Fruit fly (Drosophila melanogaster) whole organism, prepupa: ENCODE measurements around the gene CG34300.
A peak's percentile ranks its signal among the peaks of the same experiment; 100 is the strongest.

Experiments used
- CG10631 ChIP-seq: fragments of 200-800 bp; sonication (Bioruptor generic); optimal IDR thresholded peaks from 2 replicates; lab custom pipeline; 2016; ENCODE audit warnings: missing biosample characterization, missing genetic modification characterization
- CG10669 ChIP-seq: fragments of 200-800 bp; sonication (Bioruptor generic); optimal IDR thresholded peaks from 3 replicates; lab custom pipeline; 2018; ENCODE audit warnings: missing biosample characterization, mild to moderate bottlenecking, missing genetic modification characterization, moderate library complexity
- CG11294 ChIP-seq: fragments of 200-800 bp; sonication (Bioruptor generic); IDR thresholded peaks from 2 replicates; pipeline ENCODE4 v1.3.6; 2022; ENCODE audit warnings: missing biosample characterization, missing genetic modification characterization
- CG11762 ChIP-seq: fragments of 200-800 bp; sonication (Bioruptor generic); optimal IDR thresholded peaks from 3 replicates; lab custom pipeline; 2016; ENCODE audit warnings: missing biosample characterization, missing genetic modification characterization; ENCODE audit not compliant: insufficient read depth
- CG11902 ChIP-seq: fragments of 200-800 bp; sonication (Bioruptor generic); optimal IDR thresholded peaks from 3 replicates; lab custom pipeline; 2016; ENCODE audit warnings: missing biosample characterization, missing genetic modification characterization
- CG15336 ChIP-seq: fragments of 200-800 bp; sonication (Bioruptor generic); IDR thresholded peaks from 2 replicates; pipeline ENCODE4 v1.3.6; 2022; ENCODE audit warnings: missing biosample characterization, missing genetic modification characterization
- CG1621 ChIP-seq: fragments of 200-800 bp; sonication (Bioruptor generic); optimal IDR thresholded peaks from 3 replicates; lab custom pipeline; 2018; ENCODE audit warnings: missing biosample characterization, mild to moderate bottlenecking, missing genetic modification characterization
- CG16779 ChIP-seq: fragments of 200-800 bp; sonication (Bioruptor generic); optimal IDR thresholded peaks from 3 replicates; lab custom pipeline; 2017; ENCODE audit warnings: missing biosample characterization, mild to moderate bottlenecking, missing genetic modification characterization
- CG3032 ChIP-seq: fragments of 200-800 bp; optimal IDR thresholded peaks from 2 replicates; lab custom pipeline; 2019; ENCODE audit warnings: missing biosample characterization, mild to moderate bottlenecking, missing genetic modification characterization, moderate library complexity
- CG31627 ChIP-seq: fragments of 200-800 bp; sonication (Bioruptor generic); optimal IDR thresholded peaks from 3 replicates; lab custom pipeline; 2016; ENCODE audit warnings: missing biosample characterization, missing genetic modification characterization
- CG32006 ChIP-seq: fragments of 200-800 bp; sonication (Bioruptor generic); optimal IDR thresholded peaks from 3 replicates; lab custom pipeline; 2017; ENCODE audit warnings: missing biosample characterization, mild to moderate bottlenecking, missing genetic modification characterization
- CG34406 ChIP-seq: fragments of 200-800 bp; sonication (Bioruptor generic); optimal IDR thresholded peaks from 3 replicates; lab custom pipeline; 2016; ENCODE audit warnings: missing biosample characterization, missing genetic modification characterization
- CG4318 ChIP-seq: fragments of 200-800 bp; sonication (Bioruptor generic); optimal IDR thresholded peaks from 3 replicates; lab custom pipeline; 2017; ENCODE audit warnings: missing biosample characterization, mild to moderate bottlenecking, missing genetic modification characterization
- CG6163 ChIP-seq: fragments of 200-800 bp; sonication (Bioruptor generic); IDR thresholded peaks from 3 replicates; pipeline ENCODE4 v1.3.6; 2022; ENCODE audit warnings: missing biosample characterization, missing genetic modification characterization
- CG6792 ChIP-seq: fragments of 200-800 bp; sonication (Bioruptor generic); optimal IDR thresholded peaks from 3 replicates; lab custom pipeline; 2016; ENCODE audit warnings: missing biosample characterization, missing genetic modification characterization
- CG6808 ChIP-seq: fragments of 200-800 bp; sonication (Bioruptor generic); optimal IDR thresholded peaks from 3 replicates; lab custom pipeline; 2017; ENCODE audit warnings: missing biosample characterization, missing genetic modification characterization, mild to moderate bottlenecking, moderate library complexity, missing genetic modification reagents
- CG8119 ChIP-seq: fragments of 200-800 bp; sonication (Bioruptor generic); IDR thresholded peaks from 3 replicates; pipeline ENCODE4 v1.3.6; 2022; ENCODE audit warnings: missing biosample characterization, missing genetic modification characterization
- CG8319 ChIP-seq: fragments of 200-800 bp; sonication (Bioruptor generic); optimal IDR thresholded peaks from 3 replicates; lab custom pipeline; 2016; ENCODE audit warnings: missing biosample characterization, missing genetic modification characterization
- CG8632 ChIP-seq: fragments of 200-800 bp; sonication (Bioruptor generic); optimal IDR thresholded peaks from 3 replicates; lab custom pipeline; 2016; ENCODE audit warnings: missing biosample characterization, missing genetic modification characterization
- CG9139 ChIP-seq: fragments of 200-800 bp; sonication (Bioruptor generic); optimal IDR thresholded peaks from 3 replicates; lab custom pipeline; 2017; ENCODE audit warnings: missing biosample characterization, mild to moderate bottlenecking, missing genetic modification characterization
- Eip75B ChIP-seq: fragments of 200-800 bp; sonication (Bioruptor generic); optimal IDR thresholded peaks from 3 replicates; lab custom pipeline; 2016; ENCODE audit warnings: missing biosample characterization, missing genetic modification characterization
- Eip78C ChIP-seq: fragments of 200-800 bp; sonication (Bioruptor generic); peaks from one replicate; lab custom pipeline; 2016; ENCODE audit warnings: missing biosample characterization, missing genetic modification characterization
- Eip93F ChIP-seq: fragments of 200-800 bp; sonication (Bioruptor generic); optimal IDR thresholded peaks from 2 replicates; lab custom pipeline; 2016; ENCODE audit warnings: missing biosample characterization, mild to moderate bottlenecking, missing genetic modification characterization
- Ets21C ChIP-seq: fragments of 200-800 bp; sonication (Bioruptor generic); optimal IDR thresholded peaks from 3 replicates; lab custom pipeline; 2016; ENCODE audit warnings: missing biosample characterization, missing genetic modification characterization
- Ets96B ChIP-seq: fragments of 200-800 bp; optimal IDR thresholded peaks from 2 replicates; lab custom pipeline; 2019; ENCODE audit warnings: missing biosample characterization, mild to moderate bottlenecking, missing genetic modification characterization, moderate library complexity
- Gug ChIP-seq: fragments of 200-800 bp; sonication (Bioruptor generic); IDR thresholded peaks from 2 replicates; pipeline ENCODE4 v1.3.6; 2022; ENCODE audit warnings: missing biosample characterization, missing genetic modification characterization
- Hr39 ChIP-seq: fragments of 200-800 bp; sonication (Bioruptor generic); optimal IDR thresholded peaks from 2 replicates; lab custom pipeline; 2016; ENCODE audit warnings: missing biosample characterization, missing genetic modification characterization
- Lpt ChIP-seq: fragments of 200-800 bp; sonication (Bioruptor generic); optimal IDR thresholded peaks from 3 replicates; lab custom pipeline; 2016; ENCODE audit warnings: missing biosample characterization, missing genetic modification characterization
- Met ChIP-seq: fragments of 200-800 bp; sonication (Bioruptor generic); optimal IDR thresholded peaks from 3 replicates; lab custom pipeline; 2016; ENCODE audit warnings: missing biosample characterization, missing genetic modification characterization
- OdsH ChIP-seq: fragments of 200-800 bp; sonication (Bioruptor generic); optimal IDR thresholded peaks from 3 replicates; lab custom pipeline; 2016; ENCODE audit warnings: missing biosample characterization, missing genetic modification characterization
- Sox102F ChIP-seq: fragments of 200-800 bp; sonication (Bioruptor generic); optimal IDR thresholded peaks from 2 replicates; lab custom pipeline; 2016; ENCODE audit warnings: missing biosample characterization, mild to moderate bottlenecking, missing genetic modification characterization
- Sox14 ChIP-seq: fragments of 200-800 bp; sonication (Bioruptor generic); optimal IDR thresholded peaks from 3 replicates; lab custom pipeline; 2016; ENCODE audit warnings: missing biosample characterization, missing genetic modification characterization
- Sox15 ChIP-seq: fragments of 200-800 bp; sonication (Bioruptor generic); optimal IDR thresholded peaks from 3 replicates; lab custom pipeline; 2016; ENCODE audit warnings: missing biosample characterization, missing genetic modification characterization
- cyc ChIP-seq: fragments of 200-800 bp; sonication (Bioruptor generic); optimal IDR thresholded peaks from 3 replicates; lab custom pipeline; 2016; ENCODE audit warnings: missing biosample characterization, missing genetic modification characterization
- dac ChIP-seq: fragments of 200-800 bp; sonication (Bioruptor generic); optimal IDR thresholded peaks from 2 replicates; lab custom pipeline; 2017; ENCODE audit warnings: missing biosample characterization, mild to moderate bottlenecking, missing genetic modification characterization
- dsx ChIP-seq: fragments of 200-800 bp; optimal IDR thresholded peaks from 3 replicates; lab custom pipeline; 2019; ENCODE audit warnings: missing biosample characterization, mild to moderate bottlenecking, missing genetic modification characterization, moderate library complexity; ENCODE audit not compliant: poor library complexity, severe bottlenecking
- eg ChIP-seq: fragments of 200-800 bp; sonication (Bioruptor generic); IDR thresholded peaks from 3 replicates; pipeline ENCODE4 v1.3.6; 2022; ENCODE audit warnings: missing biosample characterization, missing genetic modification characterization
- fd85E ChIP-seq: fragments of 200-800 bp; sonication (Bioruptor generic); optimal IDR thresholded peaks from 3 replicates; lab custom pipeline; 2016; ENCODE audit warnings: missing biosample characterization, missing genetic modification characterization
- fkh ChIP-seq: fragments of 200-800 bp; sonication (Bioruptor generic); optimal IDR thresholded peaks from 3 replicates; lab custom pipeline; 2017; ENCODE audit warnings: missing biosample characterization, mild to moderate bottlenecking, missing genetic modification characterization, moderate library complexity
- lz ChIP-seq: fragments of 200-800 bp; sonication (Bioruptor generic); optimal IDR thresholded peaks from 3 replicates; lab custom pipeline; 2016; ENCODE audit warnings: missing biosample characterization, missing genetic modification characterization
- net ChIP-seq: fragments of 200-800 bp; sonication (Bioruptor generic); optimal IDR thresholded peaks from 3 replicates; lab custom pipeline; 2016; ENCODE audit warnings: missing biosample characterization, missing genetic modification characterization
- pdm3 ChIP-seq: fragments of 200-800 bp; sonication (Bioruptor generic); optimal IDR thresholded peaks from 3 replicates; lab custom pipeline; 2016; ENCODE audit warnings: missing biosample characterization, missing genetic modification characterization
- salr ChIP-seq, 2 experiments: fragments of 200-800 bp; sonication (Bioruptor generic); optimal IDR thresholded peaks; 3 replicates each; lab custom pipeline; 2016 to 2018; ENCODE audit warnings: missing biosample characterization in 2 of 2, missing genetic modification characterization in 2 of 2, mild to moderate bottlenecking in 1 of 2
- ss ChIP-seq, 2 experiments: fragments of 200-800 bp; sonication (Bioruptor generic); optimal IDR thresholded peaks; 2 replicates in 1 of 2; 3 replicates in 1 of 2; lab custom pipeline; 2017 to 2018; ENCODE audit warnings: mild to moderate bottlenecking in 2 of 2, missing biosample characterization in 2 of 2, missing genetic modification characterization in 2 of 2, moderate library complexity in 1 of 2
- svp ChIP-seq: fragments of 200-800 bp; sonication (Bioruptor generic); peaks from one replicate; lab custom pipeline; 2016; ENCODE audit warnings: missing biosample characterization, missing genetic modification characterization
- topi ChIP-seq: fragments of 200-800 bp; sonication (Bioruptor generic); optimal IDR thresholded peaks from 3 replicates; lab custom pipeline; 2016; ENCODE audit warnings: missing biosample characterization, missing genetic modification characterization
- vri ChIP-seq: fragments of 200-800 bp; sonication (Bioruptor generic); optimal IDR thresholded peaks from 3 replicates; lab custom pipeline; 2016; ENCODE audit warnings: missing biosample characterization, mild to moderate bottlenecking, missing genetic modification characterization

The CG34300 gene

DNA sequence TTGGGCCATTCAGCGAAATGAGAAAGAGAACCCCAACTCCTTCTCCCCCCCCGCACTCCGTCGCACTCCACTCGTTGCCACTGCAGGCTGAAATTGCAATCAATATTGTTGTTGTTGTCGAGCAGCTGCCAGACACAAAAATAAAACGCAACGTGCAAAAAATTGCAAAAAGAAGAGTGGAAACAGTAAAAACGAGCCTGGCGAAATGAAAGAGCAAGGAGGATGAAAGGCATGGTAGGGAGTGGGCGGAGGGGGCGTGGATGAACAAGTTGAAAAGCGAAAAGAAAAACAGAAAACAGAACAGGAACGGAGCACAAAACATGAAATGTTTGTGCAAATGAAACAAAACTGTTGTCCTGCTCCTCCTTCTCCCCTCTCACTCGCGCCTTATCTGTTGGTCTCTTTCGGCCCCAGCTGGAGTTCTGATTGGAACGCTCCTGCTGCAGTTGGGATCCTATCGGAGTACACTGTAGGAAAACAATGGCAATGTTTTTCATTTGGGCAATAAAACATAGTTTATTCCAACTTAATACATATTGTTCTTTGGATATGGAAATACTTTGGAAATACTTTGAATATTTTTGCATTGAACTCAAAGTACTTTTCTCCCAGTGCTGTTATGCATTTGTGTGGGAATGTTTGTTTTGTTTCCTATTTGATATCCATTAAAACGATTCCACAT, 21.3 kb downstream of the CG34300 start (continued):
- TF ChIP-seq CG10669 (GFP tag; lab: Kevin White, UChicago) (peak; percentile 86), lz (GFP tag; lab: Kevin White, UChicago) (peak; percentile 91), fkh (no peak), dsx (GFP tag; lab: Kevin White, UChicago) (peak; percentile 84), cyc (GFP tag; lab: Kevin White, UChicago) (peak; percentile 92), CG11294 (GFP tag; lab: Robert Waterston, UW) (peak; percentile 59), CG8119 (GFP tag; lab: Robert Waterston, UW) (peak; percentile 79), vri (GFP tag; lab: Kevin White, UChicago) (peak; percentile 78), CG11762 (peak; percentile 87), Met (GFP tag; lab: Kevin White, UChicago) (peak; percentile 93), CG8632 (GFP tag; lab: Kevin White, UChicago) (peak; percentile 83), CG3032 (peak; percentile 81), Lpt (peak; percentile 64), CG32006 (peak; percentile 86), Gug (GFP tag; lab: Robert Waterston, UW) (peak; percentile 42; the same call in 1 of the 2 replicates), CG9139 (GFP tag; lab: Kevin White, UChicago) (peak; percentile 94), CG15336 (GFP tag; lab: Robert Waterston, UW) (peak; percentile 80), CG16779 (peak; percentile 2), svp (peak; percentile 94), CG34406 (GFP tag; lab: Kevin White, UChicago) (peak; percentile 77), Eip93F (GFP tag; lab: Kevin White, UChicago) (peak; percentile 11), Eip75B (GFP tag; lab: Kevin White, UChicago) (peak; percentile 85), Sox102F (GFP tag; lab: Kevin White, UChicago) (peak; percentile 91)
- TF ChIP-seq, all 60 proteins: peak for 58

DNA sequence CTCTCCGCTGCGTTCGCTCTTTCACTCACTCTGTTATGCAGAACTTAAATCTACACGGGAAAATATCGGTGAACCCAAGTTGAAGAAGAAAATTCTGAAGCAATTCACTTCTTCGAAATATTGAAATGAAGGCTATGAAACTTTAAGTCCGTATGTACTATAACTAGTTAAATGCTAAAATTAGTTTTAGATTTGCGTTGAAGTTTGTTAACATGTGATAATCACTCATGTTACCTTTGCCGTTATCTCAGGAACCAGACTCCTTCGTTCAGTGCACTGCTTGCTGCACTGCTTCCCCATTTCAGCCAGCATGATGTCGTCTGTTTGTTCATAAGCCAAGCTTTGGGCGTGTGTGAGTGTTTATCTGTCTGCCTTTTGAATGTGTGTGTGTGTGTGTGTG, 21.9 kb downstream of the CG34300 start:
- TF ChIP-seq Eip78C (GFP tag; lab: Kevin White, UChicago) (peak; percentile 95), CG1621 (tag; lab: Kevin White, UChicago) (peak; percentile 24), CG31627 (GFP tag; lab: Kevin White, UChicago) (peak; percentile 89), CG16779 (no peak), CG10669 (GFP tag; lab: Kevin White, UChicago) (peak; percentile 56), CG11902 (GFP tag; lab: Kevin White, UChicago) (peak; percentile 52), CG11294 (GFP tag; lab: Robert Waterston, UW) (no peak), CG11762 (peak; percentile 65), Eip75B (GFP tag; lab: Kevin White, UChicago) (peak; percentile 82), svp (peak; percentile 91), CG9139 (GFP tag; lab: Kevin White, UChicago) (no peak), ss (GFP tag; optimal IDR thresholded peaks at IDR 0.05; lab: Kevin White, UChicago) (no peak), Hr39 (peak; percentile 88), Sox15 (GFP tag; lab: Kevin White, UChicago) (peak; percentile 72), CG15336 (GFP tag; lab: Robert Waterston, UW) (peak; percentile 33), lz (GFP tag; lab: Kevin White, UChicago) (peak; percentile 87), eg (GFP tag; lab: Robert Waterston, UW) (peak; percentile 22), OdsH (GFP tag; lab: Kevin White, UChicago) (peak; percentile 85), CG4318 (GFP tag; lab: Kevin White, UChicago) (peak; percentile 68), CG6163 (peak; percentile 25), CG8319 (peak; percentile 40), Ets21C (GFP tag; lab: Kevin White, UChicago) (peak; percentile 75), CG6808 (GFP tag; lab: Kevin White, UChicago) (no peak), dac (GFP tag; lab: Kevin White, UChicago) (peak; percentile 40), CG8632 (GFP tag; lab: Kevin White, UChicago) (peak; percentile 69), topi (GFP tag; lab: Kevin White, UChicago) (peak; percentile 73), Sox14 (peak; percentile 89), CG8119 (GFP tag; lab: Robert Waterston, UW) (peak; percentile 36; the same call in 1 of the 3 replicates), Met (GFP tag; lab: Kevin White, UChicago) (peak; percentile 87), fd85E (GFP tag; lab: Kevin White, UChicago) (no peak), Lpt (peak; percentile 10), CG10631 (GFP tag; lab: Kevin White, UChicago) (peak; percentile 85), salr (GFP tag; optimal IDR thresholded peaks at IDR 0.05; lab: Kevin White, UChicago) (peak; percentile 66 to 71), pdm3 (GFP tag; lab: Kevin White, UChicago) (peak; percentile 77), net (GFP tag; lab: Kevin White, UChicago) (peak; percentile 35), CG6792 (GFP tag; lab: Kevin White, UChicago) (peak; percentile 76), Ets96B (tag; lab: Kevin White, UChicago) (peak; percentile 77)
